Worm (Caenorhabditis elegans) whole organism, early embryonic: ENCODE data around the gene C26B9.7.

Source experiments
- ama-1 ChIP-seq: fragments of 150-350 bp; optimal IDR thresholded peaks from 2 replicates; lab custom pipeline; 2014
- flt-1 ChIP-seq: fragments of 200-800 bp; sonication (Bioruptor generic); IDR thresholded peaks from 2 replicates; pipeline ENCODE4 v1.3.6; 2022; ENCODE audit warnings: missing genetic modification characterization, missing compliant biosample characterization
- hmbx-1 ChIP-seq: sonication (generic microtip); optimal IDR thresholded peaks from 2 replicates; lab custom pipeline; 2016; ENCODE audit warnings: mild to moderate bottlenecking, missing genetic modification characterization, missing compliant biosample characterization

- TF ChIP-seq ama-1 (lab: Kevin White, UChicago), result no peak
- no peak for TF ChIP-seq flt-1
- no peak for TF ChIP-seq hmbx-1 (tag; lab: Kevin White, UChicago)
Observed at ce11 chrX:5386558-5386957, 44.5 kb downstream of the C26B9.7 start, which contains the start of gene kcnl-3.
